Worm (Caenorhabditis elegans): ENCODE results near the gene msp-33.

The msp-33 gene

ce11 chrII:4891012-4891775, 1.3 kb downstream of the msp-33 start, which contains the start of gene gst-9 (continued):
- no peak for TF ChIP-seq lin-29 (GFP tag; IDR thresholded peaks at IDR 0.05)
- no peak for TF ChIP-seq tra-1 (GFP tag; IDR thresholded peaks at IDR 0.05)
- TF ChIP-seq dmd-8 (GFP tag; IDR thresholded peaks at IDR 0.05), result 0 out of 2 replicates have a peak, but pooled peaks have one; percentile 4
- no peak for TF ChIP-seq saeg-2 (GFP tag; IDR thresholded peaks at IDR 0.05)
- TF ChIP-seq lin-15B (tag; optimal IDR thresholded peaks at IDR 0.05), result no peak
- peak; percentile 56 for TF ChIP-seq mep-1 (tag; optimal IDR thresholded peaks at IDR 0.05)
- TF ChIP-seq mxl-3 (GFP tag; optimal IDR thresholded peaks at IDR 0.05), result no peak
- TF ChIP-seq vab-7 (GFP tag; IDR thresholded peaks at IDR 0.05), result no peak
- no peak for TF ChIP-seq nhr-6 (tag; optimal IDR thresholded peaks at IDR 0.05)
- no peak for TF ChIP-seq gei-8 (GFP tag; optimal IDR thresholded peaks at IDR 0.05)
- TF ChIP-seq ceh-32 (tag; optimal IDR thresholded peaks at IDR 0.05; ENCODE audit: poor library complexity), result no peak
- no peak for TF ChIP-seq F49E8.2 (tag; optimal IDR thresholded peaks at IDR 0.05; ENCODE audit: borderline replicate concordance)
- TF ChIP-seq duxl-1 (tag; optimal IDR thresholded peaks at IDR 0.05; ENCODE audit: poor library complexity), result no peak
- no peak for TF ChIP-seq skn-1 (tag; optimal IDR thresholded peaks at IDR 0.05)
- TF ChIP-seq sdz-12 (GFP tag; optimal IDR thresholded peaks at IDR 0.05), result no peak
- TF ChIP-seq ztf-7 (tag; optimal IDR thresholded peaks at IDR 0.05), result no peak
- peak in 1 of 2 experiments; percentile 61 for TF ChIP-seq lsy-2 (tag; optimal IDR thresholded peaks at IDR 0.05)
- TF ChIP-seq hmg-1.1 (GFP tag; IDR thresholded peaks at IDR 0.05), result no peak
- TF ChIP-seq arid-1 (GFP tag; conservative IDR thresholded peaks at IDR 0.05), result no peak
- TF ChIP-seq nhr-25 (tag; optimal IDR thresholded peaks at IDR 0.05; ENCODE audit: borderline replicate concordance, insufficient read depth), result no peak
- TF ChIP-seq ZK337.2 (GFP tag; IDR thresholded peaks at IDR 0.05), result no peak
- TF ChIP-seq nhr-111 (GFP tag; optimal IDR thresholded peaks at IDR 0.05), result no peak
- TF ChIP-seq fkh-10 (GFP tag; optimal IDR thresholded peaks at IDR 0.05), result no peak
- TF ChIP-seq ztf-11 (tag; optimal IDR thresholded peaks at IDR 0.05), result no peak
- no peak for TF ChIP-seq D1046.2 (GFP tag; IDR thresholded peaks at IDR 0.05)
- TF ChIP-seq unc-130 (GFP tag; optimal IDR thresholded peaks at IDR 0.05), result no peak
- TF ChIP-seq F26F4.8 (GFP tag; conservative IDR thresholded peaks at IDR 0.05), result no peak
- TF ChIP-seq madf-5 (GFP tag; IDR thresholded peaks at IDR 0.05), result no peak
- no peak for TF ChIP-seq Y105C5A.15 (GFP tag; IDR thresholded peaks at IDR 0.05)
- TF ChIP-seq Y48G9A.11 (GFP tag; IDR thresholded peaks at IDR 0.05), result no peak
- TF ChIP-seq nhr-11 (tag; optimal IDR thresholded peaks at IDR 0.05), result no peak
- peak; percentile 10 for TF ChIP-seq hlh-30 (tag; optimal IDR thresholded peaks at IDR 0.05; ENCODE audit: insufficient read depth)
- peak; percentile 51 for TF ChIP-seq nhr-102 (tag; optimal IDR thresholded peaks at IDR 0.05)
- no peak for TF ChIP-seq snpc-1.2 (GFP tag; IDR thresholded peaks at IDR 0.05)
- no peak for TF ChIP-seq nhr-48 (tag; optimal IDR thresholded peaks at IDR 0.05)
- no peak for TF ChIP-seq aly-2 (tag; optimal IDR thresholded peaks at IDR 0.05)
- no peak for TF ChIP-seq nhr-41 (GFP tag; IDR thresholded peaks at IDR 0.05)
- TF ChIP-seq F37D6.2 (tag; optimal IDR thresholded peaks at IDR 0.05), result no peak
- no peak for TF ChIP-seq ceh-62 (tag; optimal IDR thresholded peaks at IDR 0.05)
- TF ChIP-seq ceh-28 (tag; optimal IDR thresholded peaks at IDR 0.05), result no peak
- TF ChIP-seq dmd-9 (GFP tag; IDR thresholded peaks at IDR 0.05), result no peak
- no peak for TF ChIP-seq ceh-82 (tag; optimal IDR thresholded peaks at IDR 0.05)
- TF ChIP-seq lin-1 (GFP tag; IDR thresholded peaks at IDR 0.05), result no peak
- peak; percentile 86 for TF ChIP-seq dve-1 (tag; optimal IDR thresholded peaks at IDR 0.05; ENCODE audit: insufficient read depth)
- TF ChIP-seq egl-43 (GFP tag; IDR thresholded peaks at IDR 0.05), result 0 out of 2 replicates have a peak, but pooled peaks have one; percentile 59
- TF ChIP-seq R02D3.7 (tag; optimal IDR thresholded peaks at IDR 0.05), result no peak
- 0 out of 2 replicates have a peak, but pooled peaks have one; percentile 19 for TF ChIP-seq ctbp-1 (GFP tag; IDR thresholded peaks at IDR 0.05)
- no peak for TF ChIP-seq rbr-2 (tag; optimal IDR thresholded peaks at IDR 0.05)
- peak; percentile 23 for TF ChIP-seq spr-1 (tag; optimal IDR thresholded peaks at IDR 0.05)
- TF ChIP-seq tag-97 (GFP tag; IDR thresholded peaks at IDR 0.05), result no peak

Measured in whole organism, L4 larva.